Worm (Caenorhabditis elegans): ENCODE measurements around the gene plc-1.

The plc-1 gene

DNA sequence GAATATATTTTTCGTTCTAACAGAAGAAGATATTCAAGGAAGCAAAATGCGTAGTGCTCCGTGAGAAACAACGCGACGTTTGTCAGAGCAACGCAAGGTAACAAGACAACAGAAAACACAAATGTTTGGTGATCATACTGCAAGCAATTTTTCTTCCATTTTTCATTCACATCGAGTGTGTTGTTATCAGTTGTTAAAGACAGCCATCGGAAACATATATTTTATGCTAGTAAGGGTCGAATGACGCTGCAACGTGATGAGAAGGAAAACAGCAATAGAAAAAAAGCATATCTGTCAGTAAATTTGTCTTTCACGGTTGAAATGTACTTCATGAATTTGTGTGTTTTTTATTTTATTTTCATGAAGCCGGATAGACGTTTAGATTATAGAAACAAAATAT, 90.3 kb downstream of the plc-1 start:
- TF ChIP-seq sem-2 (GFP tag; optimal IDR thresholded peaks at IDR 0.05) (no peak), ham-2 (GFP tag; optimal IDR thresholded peaks at IDR 0.05) (no peak), elt-3 (tag; optimal IDR thresholded peaks at IDR 0.05) (no peak)

DNA sequence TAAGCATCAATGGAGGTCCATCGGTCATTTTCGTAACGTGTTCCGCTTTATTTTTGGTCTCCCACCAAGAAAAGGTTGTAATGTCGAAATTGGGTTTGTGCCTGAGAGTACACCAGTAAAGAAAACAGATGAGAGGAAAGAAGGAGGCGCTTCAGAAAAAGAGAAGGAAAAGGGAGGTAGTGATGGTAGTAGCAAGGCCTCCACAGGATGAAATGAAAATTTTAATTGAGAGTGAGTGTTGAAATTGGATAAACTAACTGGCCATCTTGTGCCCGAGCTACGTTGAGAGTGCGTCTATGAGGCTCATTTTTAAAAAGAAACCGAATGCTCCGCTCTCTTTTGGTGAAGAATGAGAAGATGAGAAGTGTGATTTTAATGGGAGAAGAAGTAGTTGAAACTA, 92.1 kb downstream of the plc-1 start, which contains the start of gene R07A4.2:
Gene R07A4.2 (minus strand): TSS at position 101 of the 400 bp plus-strand sequence.
- no peak for TF ChIP-seq flh-1 (GFP tag; optimal IDR thresholded peaks at IDR 0.05)
- no peak for TF ChIP-seq zip-8 (tag; optimal IDR thresholded peaks at IDR 0.05)
- no peak for TF ChIP-seq unc-120 (tag; optimal IDR thresholded peaks at IDR 0.05; ENCODE audit: poor library complexity, severe bottlenecking)
- no peak for TF ChIP-seq cnd-1 (tag; optimal IDR thresholded peaks at IDR 0.05)
- no peak for TF ChIP-seq ceh-39 (tag; optimal IDR thresholded peaks at IDR 0.05)
- no peak for TF ChIP-seq bed-3 (GFP tag; optimal IDR thresholded peaks at IDR 0.05)
- TF ChIP-seq nhr-237 (tag; optimal IDR thresholded peaks at IDR 0.05) = no peak
- TF ChIP-seq drap-1 (GFP tag; optimal IDR thresholded peaks at IDR 0.05) = no peak
- TF ChIP-seq hlh-1 (tag; optimal IDR thresholded peaks at IDR 0.05) = no peak
- TF ChIP-seq nhr-12 (tag; optimal IDR thresholded peaks at IDR 0.05) = no peak
- no peak for TF ChIP-seq nhr-76 (tag; optimal IDR thresholded peaks at IDR 0.05)
- TF ChIP-seq lin-13 (tag; optimal IDR thresholded peaks at IDR 0.05) = no peak
- no peak for TF ChIP-seq ztf-11 (tag; optimal IDR thresholded peaks at IDR 0.05)
- no peak for TF ChIP-seq mep-1 (tag; optimal IDR thresholded peaks at IDR 0.05)
- no peak for TF ChIP-seq nhr-28 (tag; optimal IDR thresholded peaks at IDR 0.05)
- no peak for TF ChIP-seq unc-62 (GFP tag; optimal IDR thresholded peaks at IDR 0.05)
- no peak for TF ChIP-seq mls-2 (tag; optimal IDR thresholded peaks at IDR 0.05)

Data from whole organism, mixed stage, embryonic.